Worm (Caenorhabditis elegans): ENCODE measurements around the gene lec-3.

DNA sequence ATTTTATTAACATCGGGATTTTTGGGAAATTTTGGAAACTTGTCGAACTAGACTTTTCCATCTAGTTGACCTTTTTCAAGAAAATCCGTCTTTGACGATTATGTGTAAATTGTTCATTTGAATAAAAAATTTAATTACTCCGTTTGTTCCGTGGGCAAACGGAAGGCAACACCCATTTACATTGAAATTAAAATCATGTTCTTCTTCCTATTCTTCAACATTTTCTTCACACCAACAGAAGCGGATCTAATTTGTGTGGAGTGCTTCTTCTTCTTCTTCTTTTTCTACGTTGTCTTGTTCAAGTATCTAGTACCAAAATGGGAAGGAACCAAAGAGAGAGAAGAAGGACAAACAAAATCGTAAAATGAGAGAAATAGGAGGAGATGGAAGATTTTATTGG lies 8.5 kb upstream of the lec-3 start:
- TF ChIP-seq nhr-12 (tag; optimal IDR thresholded peaks at IDR 0.05): no peak
- TF ChIP-seq elt-3 (tag; optimal IDR thresholded peaks at IDR 0.05): no peak
- TF ChIP-seq lin-39 (tag; optimal IDR thresholded peaks at IDR 0.05): no peak
- no peak for TF ChIP-seq ztf-11 (tag; optimal IDR thresholded peaks at IDR 0.05)
